Fruit fly (Drosophila melanogaster) whole organism, embryonic: ENCODE results near the gene CheB38c.

ENCODE experiments used
- BtbVII ChIP-seq: fragments of 200-800 bp; sonication (Bioruptor generic); optimal IDR thresholded peaks from 3 replicates; lab custom pipeline; 2017; ENCODE audit warnings: missing biosample characterization, mild to moderate bottlenecking, missing genetic modification characterization
- CG12071 ChIP-seq: fragments of 200-800 bp; sonication (Bioruptor generic); optimal IDR thresholded peaks from 3 replicates; lab custom pipeline; 2018; ENCODE audit warnings: missing biosample characterization, mild to moderate bottlenecking, missing genetic modification characterization
- CG12659 ChIP-seq: fragments of 200-800 bp; sonication (Bioruptor generic); optimal IDR thresholded peaks from 3 replicates; lab custom pipeline; 2017; ENCODE audit warnings: mild to moderate bottlenecking, missing biosample characterization, missing genetic modification reagents, missing genetic modification characterization
- CG12769 ChIP-seq: fragments of 200-800 bp; sonication (Bioruptor generic); optimal IDR thresholded peaks from 2 replicates; lab custom pipeline; 2019; ENCODE audit warnings: missing biosample characterization, mild to moderate bottlenecking, missing genetic modification characterization, moderate library complexity
- CG13424 ChIP-seq: fragments of 200-800 bp; sonication (Bioruptor generic); optimal IDR thresholded peaks from 2 replicates; lab custom pipeline; 2019; ENCODE audit warnings: missing biosample characterization, mild to moderate bottlenecking, missing genetic modification characterization, moderate library complexity
- CG13624 ChIP-seq: fragments of 200-800 bp; sonication (Bioruptor generic); optimal IDR thresholded peaks from 2 replicates; lab custom pipeline; 2016; ENCODE audit warnings: missing biosample characterization, missing genetic modification characterization
- CG14014 ChIP-seq: fragments of 200-800 bp; sonication (Bioruptor generic); IDR thresholded peaks from 2 replicates; pipeline ENCODE4 v1.3.6; 2022; ENCODE audit warnings: missing biosample characterization, missing genetic modification characterization
- CG1529 ChIP-seq: fragments of 200-800 bp; sonication (Bioruptor generic); optimal IDR thresholded peaks from 3 replicates; lab custom pipeline; 2018; ENCODE audit warnings: missing biosample characterization, missing genetic modification characterization
- CG16779 ChIP-seq: fragments of 200-800 bp; sonication (Bioruptor generic); IDR thresholded peaks from 2 replicates; pipeline ENCODE4 v1.3.6; 2022; ENCODE audit warnings: missing biosample characterization, missing genetic modification characterization
- CG16813 ChIP-seq: fragments of 200-800 bp; sonication (Bioruptor generic); IDR thresholded peaks from 3 replicates; pipeline ENCODE4 v1.3.6; 2022; ENCODE audit warnings: missing biosample characterization, missing genetic modification characterization; ENCODE audit not compliant: partially characterized antibody
- CG17359 ChIP-seq: fragments of 200-800 bp; sonication (Bioruptor generic); optimal IDR thresholded peaks from 3 replicates; lab custom pipeline; 2018; ENCODE audit warnings: missing biosample characterization, mild to moderate bottlenecking, missing genetic modification characterization, moderate library complexity
- CG18764 ChIP-seq: fragments of 200-800 bp; sonication (Bioruptor generic); optimal IDR thresholded peaks from 3 replicates; lab custom pipeline; 2016; ENCODE audit warnings: missing biosample characterization, missing genetic modification characterization
- CG2202 ChIP-seq: fragments of 200-800 bp; sonication (Bioruptor generic); optimal IDR thresholded peaks from 2 replicates; lab custom pipeline; 2018; ENCODE audit warnings: missing biosample characterization, mild to moderate bottlenecking, missing genetic modification characterization
- CG31388 ChIP-seq: fragments of 200-800 bp; sonication (Bioruptor generic); optimal IDR thresholded peaks from 2 replicates; lab custom pipeline; 2016; ENCODE audit warnings: missing biosample characterization, missing genetic modification characterization
- CG42726 ChIP-seq: fragments of 200-800 bp; sonication (Bioruptor generic); IDR thresholded peaks from 2 replicates; pipeline ENCODE4 v1.3.6; 2022; ENCODE audit warnings: missing biosample characterization, missing genetic modification characterization; ENCODE audit not compliant: partially characterized antibody
- CG4360 ChIP-seq: fragments of 200-800 bp; sonication (Bioruptor generic); IDR thresholded peaks from 2 replicates; pipeline ENCODE4 v1.3.6; 2022; ENCODE audit warnings: missing biosample characterization, missing genetic modification characterization
- CG5180 ChIP-seq: fragments of 200-800 bp; sonication (Bioruptor generic); optimal IDR thresholded peaks from 3 replicates; lab custom pipeline; 2017; ENCODE audit warnings: missing biosample characterization, missing genetic modification characterization, mild to moderate bottlenecking, moderate library complexity, missing genetic modification reagents
- CG7928 ChIP-seq: fragments of 200-800 bp; sonication (Bioruptor generic); optimal IDR thresholded peaks from 2 replicates; lab custom pipeline; 2017; ENCODE audit warnings: missing biosample characterization, mild to moderate bottlenecking, missing genetic modification characterization
- CHES-1-like ChIP-seq: fragments of 200-800 bp; sonication (Bioruptor generic); optimal IDR thresholded peaks from 2 replicates; lab custom pipeline; 2016; ENCODE audit warnings: missing biosample characterization, missing genetic modification characterization
- Oli ChIP-seq: fragments of 200-800 bp; sonication (Bioruptor generic); optimal IDR thresholded peaks from 2 replicates; lab custom pipeline; 2018; ENCODE audit warnings: missing biosample characterization, mild to moderate bottlenecking, missing genetic modification characterization, moderate library complexity
- Rx ChIP-seq: fragments of 200-800 bp; sonication (Bioruptor generic); IDR thresholded peaks from 2 replicates; pipeline ENCODE4 v1.3.6; 2022; ENCODE audit warnings: missing biosample characterization, missing genetic modification characterization
- Vsx1 ChIP-seq: fragments of 200-800 bp; sonication (Bioruptor generic); optimal IDR thresholded peaks from 2 replicates; lab custom pipeline; 2017; ENCODE audit warnings: missing biosample characterization, mild to moderate bottlenecking, missing genetic modification characterization, missing genetic modification reagents
- Xbp1 ChIP-seq: fragments of 200-800 bp; sonication (Bioruptor generic); optimal IDR thresholded peaks from 3 replicates; lab custom pipeline; 2016; ENCODE audit warnings: missing biosample characterization, mild to moderate bottlenecking, missing genetic modification characterization
- amos ChIP-seq: fragments of 200-800 bp; sonication (Bioruptor generic); IDR thresholded peaks from 2 replicates; pipeline ENCODE4 v1.3.6; 2022; ENCODE audit warnings: missing biosample characterization, missing genetic modification characterization; ENCODE audit not compliant: partially characterized antibody
- ase ChIP-seq: fragments of 200-800 bp; sonication (Bioruptor generic); IDR thresholded peaks from 3 replicates; pipeline ENCODE4 v1.3.6; 2022; ENCODE audit warnings: missing biosample characterization, missing genetic modification characterization
- cad ChIP-seq: fragments of >200 bp; optimal IDR thresholded peaks from 2 replicates; lab custom pipeline; 2017; ENCODE audit warnings: missing biosample characterization, missing genetic modification characterization
- dm ChIP-seq: fragments of 200-800 bp; sonication (Bioruptor generic); optimal IDR thresholded peaks from 3 replicates; lab custom pipeline; 2016; ENCODE audit warnings: missing biosample characterization, missing genetic modification characterization
- gem ChIP-seq: fragments of 200-800 bp; sonication (Bioruptor generic); optimal IDR thresholded peaks from 2 replicates; lab custom pipeline; 2019; ENCODE audit warnings: missing biosample characterization, mild to moderate bottlenecking, missing genetic modification characterization, moderate library complexity
- gsb-n ChIP-seq: fragments of 200-800 bp; sonication (Bioruptor generic); optimal IDR thresholded peaks from 3 replicates; lab custom pipeline; 2018; ENCODE audit warnings: missing biosample characterization, mild to moderate bottlenecking, missing genetic modification characterization
- ham ChIP-seq: fragments of 200-800 bp; sonication (Bioruptor generic); IDR thresholded peaks from 2 replicates; pipeline ENCODE4 v1.3.6; 2022; ENCODE audit warnings: missing biosample characterization, missing genetic modification characterization
- kah ChIP-seq: fragments of 200-800 bp; sonication (Bioruptor generic); optimal IDR thresholded peaks from 2 replicates; lab custom pipeline; 2018; ENCODE audit warnings: missing biosample characterization, mild to moderate bottlenecking, missing genetic modification characterization
- lmd ChIP-seq: fragments of 200-800 bp; sonication (Bioruptor generic); IDR thresholded peaks from 2 replicates; pipeline ENCODE4 v1.3.6; 2022; ENCODE audit warnings: missing biosample characterization, missing genetic modification characterization
- lola ChIP-seq, 3 experiments: fragments of >200 bp in 2 of 3; fragments of 200-800 bp in 1 of 3; sonication (Bioruptor generic) in 1 of 3; optimal IDR thresholded peaks; 2 replicates each; lab custom pipeline; 2017 to 2019; ENCODE audit warnings: missing biosample characterization in 3 of 3, missing genetic modification characterization in 3 of 3, mild to moderate bottlenecking in 1 of 3, moderate library complexity in 1 of 3
- lov ChIP-seq, 2 experiments: fragments of 200-800 bp in 1 of 2; fragments of >200 bp in 1 of 2; sonication (Bioruptor generic) in 1 of 2; IDR thresholded peaks in 1 of 2; optimal IDR thresholded peaks in 1 of 2; 2 replicates in 1 of 2; 3 replicates in 1 of 2; pipeline versions ENCODE4 v1.3.6 to Lab custom; 2017 to 2022; ENCODE audit warnings: missing biosample characterization in 1 of 2, missing genetic modification characterization in 1 of 2
- luna ChIP-seq: fragments of 200-800 bp; sonication (Bioruptor generic); optimal IDR thresholded peaks from 2 replicates; lab custom pipeline; 2016; ENCODE audit warnings: missing biosample characterization, missing genetic modification characterization
- mam ChIP-seq: fragments of 200-800 bp; sonication (Bioruptor generic); optimal IDR thresholded peaks from 3 replicates; lab custom pipeline; 2016; ENCODE audit warnings: missing biosample characterization, missing genetic modification characterization
- odd ChIP-seq: fragments of 200-800 bp; sonication (Bioruptor generic); optimal IDR thresholded peaks from 2 replicates; lab custom pipeline; 2017; ENCODE audit warnings: missing biosample characterization, mild to moderate bottlenecking, missing genetic modification characterization
- pan ChIP-seq, 4 experiments: fragments of >200 bp in 3 of 4; fragments of 200-800 bp in 1 of 4; sonication (Bioruptor generic) in 1 of 4; optimal IDR thresholded peaks in 3 of 4; IDR thresholded peaks in 1 of 4; 2 replicates each; pipeline versions ENCODE4 v1.3.6 to Lab custom; 2017 to 2022; ENCODE audit warnings: missing biosample characterization in 2 of 4, missing genetic modification characterization in 2 of 4, mixed read lengths in 1 of 4
- prd ChIP-seq, 3 experiments: fragments of >200 bp in 2 of 3; fragments of 200-800 bp in 1 of 3; sonication (Bioruptor generic) in 1 of 3; optimal IDR thresholded peaks in 2 of 3; IDR thresholded peaks in 1 of 3; 2 replicates in 2 of 3; 3 replicates in 1 of 3; pipeline versions ENCODE4 v1.3.6 to Lab custom; 2017 to 2022; ENCODE audit warnings: missing biosample characterization in 1 of 3, missing genetic modification characterization in 1 of 3
- sna ChIP-seq: fragments of 200-800 bp; sonication (Bioruptor generic); IDR thresholded peaks from 2 replicates; pipeline ENCODE4 v1.3.6; 2022; ENCODE audit warnings: missing biosample characterization, missing genetic modification characterization; ENCODE audit not compliant: partially characterized antibody
- tap ChIP-seq: fragments of 200-800 bp; optimal IDR thresholded peaks from 3 replicates; lab custom pipeline; 2019; ENCODE audit warnings: missing biosample characterization, mild to moderate bottlenecking, missing genetic modification characterization, moderate library complexity
- tin ChIP-seq: fragments of 200-800 bp; sonication (Bioruptor generic); optimal IDR thresholded peaks from 3 replicates; lab custom pipeline; 2016; ENCODE audit warnings: missing biosample characterization, missing genetic modification characterization
- trh ChIP-seq: fragments of 200-800 bp; sonication (Bioruptor generic); optimal IDR thresholded peaks from 2 replicates; lab custom pipeline; 2016; ENCODE audit warnings: missing biosample characterization, missing genetic modification characterization
- ttk ChIP-seq: fragments of 200-800 bp; sonication (Bioruptor generic); IDR thresholded peaks from 2 replicates; pipeline ENCODE4 v2.1.2; 2022; ENCODE audit warnings: missing biosample characterization, missing genetic modification characterization
- unc-4 ChIP-seq: fragments of 200-800 bp; sonication (Bioruptor generic); IDR thresholded peaks from 2 replicates; pipeline ENCODE4 v1.3.6; 2022; ENCODE audit warnings: missing biosample characterization, missing genetic modification characterization; ENCODE audit not compliant: partially characterized antibody
- vvl ChIP-seq: fragments of 200-800 bp; sonication (Bioruptor generic); IDR thresholded peaks from 2 replicates; pipeline ENCODE4 v1.3.6; 2022; ENCODE audit warnings: missing biosample characterization, missing genetic modification characterization

CheB38c gene

dm6 chr2L:20805624-20806339, 14.9 kb downstream of the CheB38c start (continued):
- TF ChIP-seq dm (GFP tag; lab: Kevin White, UChicago) (peak; percentile 60), CG42726 (GFP tag; lab: Robert Waterston, UW) (no peak), CHES-1-like (GFP tag; lab: Kevin White, UChicago) (peak; percentile 71), CG14014 (GFP tag; lab: Robert Waterston, UW) (peak; percentile 96), luna (peak; percentile 2), vvl (GFP tag; lab: Robert Waterston, UW) (peak; percentile 98), gsb-n (tag; lab: Kevin White, UChicago) (peak; percentile 94), CG12659 (GFP tag; lab: Kevin White, UChicago) (peak; percentile 97), CG18764 (GFP tag; lab: Kevin White, UChicago) (peak; percentile 88), CG4360 (GFP tag; lab: Robert Waterston, UW) (peak; percentile 69; the same call in 1 of the 2 replicates), lov (optimal IDR thresholded peaks at IDR 0.05; lab: Kevin White, UChicago) (no peak), lov (GFP tag; IDR thresholded peaks at IDR 0.05; lab: Robert Waterston, UW) (peak; percentile 91), CG12071 (GFP tag; lab: Kevin White, UChicago) (peak; percentile 92), odd (GFP tag; lab: Kevin White, UChicago) (peak; percentile 94), CG17359 (tag; lab: Kevin White, UChicago) (peak; percentile 97), lmd (GFP tag; lab: Robert Waterston, UW) (peak; percentile 96), Oli (tag; lab: Kevin White, UChicago) (peak; percentile 97), tap (peak; percentile 95), CG1529 (GFP tag; lab: Kevin White, UChicago) (peak; percentile 94), CG16813 (GFP tag; lab: Robert Waterston, UW) (peak; percentile 84), ttk (GFP tag; lab: Robert Waterston, UW) (peak; percentile 91), BtbVII (GFP tag; lab: Kevin White, UChicago) (peak; percentile 94), unc-4 (GFP tag; lab: Robert Waterston, UW) (peak; percentile 15; the same call in 1 of the 2 replicates), CG2202 (tag; lab: Kevin White, UChicago) (peak; percentile 92), ase (peak; percentile 93), tin (peak; percentile 90), prd (optimal IDR thresholded peaks at IDR 0.05; lab: Kevin White, UChicago) (no peak), prd (GFP tag; IDR thresholded peaks at IDR 0.05; lab: Robert Waterston, UW) (peak; percentile 96), mam (GFP tag; lab: Kevin White, UChicago) (peak; percentile 76), Rx (GFP tag; lab: Robert Waterston, UW) (peak; percentile 89), amos (GFP tag; lab: Robert Waterston, UW) (peak; percentile 29; the same call in 1 of the 2 replicates), sna (GFP tag; lab: Robert Waterston, UW) (peak; percentile 33; the same call in 1 of the 2 replicates), Vsx1 (GFP tag; lab: Kevin White, UChicago) (peak; percentile 93), Xbp1 (GFP tag; lab: Kevin White, UChicago) (peak; percentile 95), ham (peak; percentile 88), CG12769 (tag; lab: Kevin White, UChicago) (peak; percentile 97), CG13624 (GFP tag; lab: Kevin White, UChicago) (peak; percentile 66), CG31388 (GFP tag; lab: Kevin White, UChicago) (peak; percentile 89), gem (tag; lab: Kevin White, UChicago) (peak; percentile 98), CG5180 (GFP tag; lab: Kevin White, UChicago) (peak; percentile 86), trh (GFP tag; lab: Kevin White, UChicago) (peak; percentile 84), pan (optimal IDR thresholded peaks at IDR 0.05; lab: Kevin White, UChicago) (no peak), pan (GFP tag; optimal IDR thresholded peaks at IDR 0.05 in 1 of 2, IDR thresholded peaks at IDR 0.05 in 1 of 2) (peak in 1 of 2 experiments; percentile 96), kah (GFP tag; lab: Kevin White, UChicago) (peak; percentile 89), CG16779 (GFP tag; lab: Robert Waterston, UW) (peak; percentile 72; the same call in 1 of the 2 replicates), cad (no peak), CG7928 (GFP tag; lab: Kevin White, UChicago) (peak; percentile 68), CG13424 (peak; percentile 95), lola (GFP tag; optimal IDR thresholded peaks at IDR 0.05; lab: Kevin White, UChicago) (peak in 1 of 3 experiments; percentile 92)
